Worm (Caenorhabditis elegans) whole organism, dauer: ENCODE data around the gene crn-2.

Source experiments
- unc-62 ChIP-seq: sonication (generic microtip); optimal IDR thresholded peaks from 2 replicates; lab custom pipeline; 2017; ENCODE audit warnings: missing biosample characterization, missing genetic modification reagents, missing genetic modification characterization

Gene crn-2

ce11 chrV:5587955-5588354 is 6.5 kb upstream of the crn-2 start:
- no peak for TF ChIP-seq unc-62 (GFP tag; lab: Kevin White, UChicago)

DNA sequence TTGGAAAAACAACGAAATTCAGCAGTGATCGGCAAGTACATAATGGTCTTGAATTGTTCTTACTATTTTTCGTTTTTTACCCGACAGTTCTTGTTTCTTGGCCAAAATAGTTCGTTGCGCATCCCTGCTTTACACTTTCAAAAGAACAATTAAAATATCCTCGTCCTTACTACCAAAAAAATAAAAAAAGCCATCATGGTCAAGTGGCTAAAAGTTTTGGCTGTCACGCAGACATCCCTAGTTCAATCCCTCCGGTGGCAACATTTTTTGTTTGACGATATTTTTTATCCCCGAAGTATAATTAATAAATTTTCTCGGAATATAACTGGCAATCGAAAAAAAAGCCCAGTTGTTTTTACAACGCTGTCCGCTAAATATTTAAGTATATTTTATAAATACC is 2.5 kb upstream of the crn-2 start:
- no peak for TF ChIP-seq unc-62 (GFP tag; lab: Kevin White, UChicago)

- TF ChIP-seq unc-62 (GFP tag; lab: Kevin White, UChicago) = no peak
Observed at ce11 chrV:5592323-5592722, 2.1 kb upstream of the crn-2 start, which contains the start of gene vps-37. TSS of gene vps-37 (plus strand) at chrV:5592700.

DNA sequence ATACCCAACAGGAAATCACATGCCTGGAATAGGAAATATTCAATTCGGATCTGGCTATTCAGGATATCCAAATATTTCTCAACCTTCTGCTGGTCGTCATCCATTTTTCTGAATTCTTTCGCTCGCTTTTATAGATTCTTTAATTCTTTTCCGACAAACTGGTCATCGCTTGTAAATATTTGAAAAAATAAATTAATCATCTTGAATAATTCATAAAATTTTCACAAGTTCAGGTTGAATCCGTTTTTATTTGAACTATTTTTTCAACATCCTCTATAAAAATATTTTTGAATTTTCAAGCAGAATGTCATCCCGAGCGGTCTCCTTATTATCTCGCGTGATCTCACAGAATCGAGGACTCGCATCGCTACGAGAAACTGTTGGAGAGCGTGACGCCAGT is 1.0 kb upstream of the crn-2 start, which contains the start of gene mrpl-48:
TSS of gene mrpl-48 (plus strand) at position 301 of the 400 bp plus-strand sequence.
- TF ChIP-seq unc-62 (GFP tag; lab: Kevin White, UChicago) = no peak

DNA sequence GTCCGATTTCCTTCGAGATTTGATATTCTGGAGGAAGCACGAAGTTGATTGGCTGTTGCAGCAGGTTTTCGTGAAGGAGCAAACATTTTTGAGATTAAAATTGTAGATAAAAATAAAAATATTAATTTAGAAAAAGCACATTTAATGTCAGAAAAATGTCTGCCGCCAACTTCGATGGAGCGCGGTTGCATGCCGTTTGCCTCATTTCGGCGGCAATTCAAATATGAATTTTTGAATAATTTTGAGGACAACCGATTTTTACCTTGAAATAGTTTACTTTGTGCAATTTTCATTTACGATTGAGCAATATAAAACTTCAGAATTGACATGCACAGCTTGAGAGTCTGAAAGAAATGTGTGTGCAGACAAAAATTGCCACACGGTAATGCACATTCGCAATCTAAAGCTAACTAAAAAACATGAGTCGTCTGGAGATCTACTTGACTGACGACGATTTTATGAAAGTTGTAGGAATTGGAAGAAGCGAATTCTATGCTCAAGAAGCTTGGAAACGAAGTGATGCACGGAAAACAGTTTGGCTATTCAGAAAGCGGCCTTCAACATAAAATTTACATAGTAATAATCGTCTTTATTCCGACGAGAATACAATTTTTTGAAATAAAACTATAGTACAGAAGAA is 2.1 kb downstream of the crn-2 start, which contains the start of gene zhit-1:
TSS of gene zhit-1 (minus strand) at position 161 of the 640 bp plus-strand sequence.
- TF ChIP-seq unc-62 (GFP tag; lab: Kevin White, UChicago) = no peak

ce11 chrV:5601263-5601662 is 6.8 kb downstream of the crn-2 start, which contains the start of gene CD4.8:
TSS of gene CD4.8 (minus strand) at chrV:5601363.
- no peak for TF ChIP-seq unc-62 (GFP tag; lab: Kevin White, UChicago)

ce11 chrV:5606255-5606654 is 11.8 kb downstream of the crn-2 start, which contains the start of gene CD4.1:
TSS of gene CD4.1 (plus strand) at chrV:5606555.
- no peak for TF ChIP-seq unc-62 (GFP tag; lab: Kevin White, UChicago)

DNA sequence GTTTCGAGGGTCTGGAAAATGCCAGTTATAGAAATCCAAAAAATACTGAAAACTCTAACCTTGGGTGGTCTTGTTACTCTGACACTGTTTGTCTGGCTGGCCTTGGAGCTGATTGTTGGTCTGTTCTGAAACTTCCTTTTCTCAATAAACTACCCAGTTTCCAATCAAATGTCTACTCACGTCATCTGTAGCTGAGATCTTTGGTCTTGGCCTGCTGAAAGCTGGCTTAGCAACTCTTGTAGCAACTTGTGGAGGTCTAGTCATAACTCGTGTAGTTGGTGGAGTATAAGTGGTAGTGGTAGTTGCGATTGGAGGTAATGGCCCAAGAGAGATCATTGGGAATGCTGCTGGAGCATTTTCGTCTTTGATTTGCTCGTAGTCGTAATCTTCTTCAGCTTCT is 15.8 kb downstream of the crn-2 start:
- no peak for TF ChIP-seq unc-62 (GFP tag; lab: Kevin White, UChicago)

- TF ChIP-seq unc-62 (GFP tag; lab: Kevin White, UChicago) = no peak
Observed at ce11 chrV:5613109-5613508, 18.7 kb downstream of the crn-2 start, which contains the start of gene lrpc-1. TSS of gene lrpc-1 (minus strand) at chrV:5613209.

DNA sequence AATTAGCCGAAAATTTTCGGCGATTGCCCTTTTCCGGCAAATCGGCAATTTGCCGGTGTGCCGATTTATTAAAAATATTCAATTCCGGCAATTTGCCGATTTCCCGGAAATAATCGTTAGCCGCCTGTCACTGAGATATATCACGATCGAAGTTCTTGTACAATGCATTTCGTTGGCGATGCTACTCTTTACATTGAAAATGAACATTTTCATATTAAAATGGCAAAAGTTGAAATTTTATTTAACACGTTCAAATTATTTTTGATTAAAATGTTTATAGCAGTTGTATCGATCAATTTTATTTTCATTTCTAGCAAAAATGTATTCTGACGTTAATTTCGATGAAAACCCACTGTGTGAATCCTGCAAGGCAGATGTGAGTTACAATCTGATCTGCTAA is 20.3 kb downstream of the crn-2 start, which contains the start of gene M03E7.3:
TSS of gene M03E7.3 (plus strand) at position 301 of the 400 bp plus-strand sequence.
- no peak for TF ChIP-seq unc-62 (GFP tag; lab: Kevin White, UChicago)

DNA sequence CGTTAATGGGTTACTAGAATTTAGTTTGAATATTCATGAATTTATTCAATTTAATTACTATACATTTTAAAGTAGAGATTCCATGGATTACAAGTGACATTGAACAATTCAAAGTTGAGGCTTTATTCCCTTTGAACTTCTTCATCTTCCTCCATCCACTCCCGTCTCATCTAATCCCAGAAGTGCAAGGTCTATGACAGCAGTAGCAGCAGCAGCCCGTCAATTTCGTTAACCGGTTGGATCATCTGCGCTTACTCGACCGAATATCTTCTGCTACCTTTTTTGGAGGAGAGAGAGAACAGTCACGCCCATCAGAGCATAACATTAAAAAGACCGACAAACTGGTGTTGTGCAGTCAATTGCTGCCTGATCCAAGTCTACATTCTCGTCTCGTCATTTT is 22.9 kb downstream of the crn-2 start, which contains the start of gene M03E7.2:
TSS of gene M03E7.2 (plus strand) at position 301 of the 400 bp plus-strand sequence.
- TF ChIP-seq unc-62 (GFP tag; lab: Kevin White, UChicago) = no peak

ce11 chrV:5619372-5619771 is 25.0 kb downstream of the crn-2 start:
- TF ChIP-seq unc-62 (GFP tag; lab: Kevin White, UChicago) = no peak

DNA sequence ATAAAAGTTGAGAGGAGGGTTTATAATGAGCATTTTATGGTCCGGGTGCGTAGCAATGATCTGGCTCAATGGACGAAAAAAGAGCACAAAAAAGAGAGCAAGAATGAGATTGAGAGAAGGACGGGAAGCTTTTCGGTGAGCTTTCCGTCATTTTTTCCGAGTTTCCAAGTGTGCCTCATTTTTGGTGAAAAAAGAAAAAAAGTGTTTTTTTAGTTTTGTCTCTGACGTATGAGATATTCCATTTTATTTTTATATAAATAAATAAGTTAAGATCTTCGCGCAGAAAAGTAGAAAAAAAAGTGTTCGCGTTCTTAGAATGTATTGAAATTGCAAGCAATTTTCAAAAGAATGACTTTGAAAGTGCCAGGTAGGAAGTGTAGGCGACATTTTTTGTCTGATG is 25.6 kb downstream of the crn-2 start, which contains the start of gene memb-2:
TSS of gene memb-2 (minus strand) at position 101 of the 400 bp plus-strand sequence.
- no peak for TF ChIP-seq unc-62 (GFP tag; lab: Kevin White, UChicago)

ce11 chrV:5621390-5621789 is 27.0 kb downstream of the crn-2 start, which contains the start of gene M03E7.1:
TSS of gene M03E7.1 (plus strand) at chrV:5621690.
- no peak for TF ChIP-seq unc-62 (GFP tag; lab: Kevin White, UChicago)

ce11 chrV:5628014-5628413 is 33.6 kb downstream of the crn-2 start:
- no peak for TF ChIP-seq unc-62 (GFP tag; lab: Kevin White, UChicago)

DNA sequence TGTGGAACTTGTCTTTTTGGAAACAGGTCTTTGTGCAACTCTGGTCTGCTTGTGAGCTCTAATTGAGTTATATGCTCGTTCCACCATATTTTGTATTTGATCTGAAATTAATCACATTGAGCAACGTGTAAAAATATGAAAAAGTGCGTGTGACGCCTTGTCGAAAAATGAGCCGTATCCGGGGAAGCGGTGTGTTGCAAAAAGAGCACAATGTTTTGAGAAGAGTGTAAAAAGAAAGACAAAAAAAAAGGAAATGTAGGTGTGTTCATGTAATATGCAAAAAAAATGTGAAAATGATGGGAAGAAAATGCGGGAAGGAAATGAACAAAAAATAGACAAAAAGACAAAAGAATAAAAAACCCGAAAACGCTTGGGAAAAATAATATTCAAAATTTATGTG is 36.4 kb downstream of the crn-2 start, which contains the start of gene acy-4:
TSS of gene acy-4 (minus strand) at position 101 of the 400 bp plus-strand sequence.
- no peak for TF ChIP-seq unc-62 (GFP tag; lab: Kevin White, UChicago)

ce11 chrV:5634445-5634844 is 40.0 kb downstream of the crn-2 start:
- no peak for TF ChIP-seq unc-62 (GFP tag; lab: Kevin White, UChicago)
